Worm (Caenorhabditis elegans): ENCODE measurements around the gene R08C7.5.

R08C7.5 gene

ce11 chrIV:4445711-4446290 lies 15.8 kb downstream of the R08C7.5 start, which contains the start of the genes wapl-1 and htz-1 (continued):
- peak; percentile 70; the same call in 1 of the 2 replicates for TF ChIP-seq Y79H2A.3 (GFP tag; conservative IDR thresholded peaks at IDR 0.05)
- no peak for TF ChIP-seq ztf-3 (GFP tag; optimal IDR thresholded peaks at IDR 0.05)
- peak; percentile 79 for TF ChIP-seq ztf-18 (tag; optimal IDR thresholded peaks at IDR 0.05)
- peak; percentile 54 for TF ChIP-seq somi-1 (GFP tag; optimal IDR thresholded peaks at IDR 0.05)
- peak; percentile 93 for TF ChIP-seq B0019.2 (GFP tag; conservative IDR thresholded peaks at IDR 0.05)
- no peak for TF ChIP-seq ceh-58 (GFP tag; IDR thresholded peaks at IDR 0.05)
- peak; percentile 88 for TF ChIP-seq K11D2.4 (GFP tag; IDR thresholded peaks at IDR 0.05)
- TF ChIP-seq dox-1 (GFP tag; IDR thresholded peaks at IDR 0.05) = peak; percentile 97
- no peak for TF ChIP-seq F57A8.1 (GFP tag; optimal IDR thresholded peaks at IDR 0.05)
- no peak for TF ChIP-seq hlh-12 (tag; optimal IDR thresholded peaks at IDR 0.05)
- TF ChIP-seq hmg-20 (GFP tag; IDR thresholded peaks at IDR 0.05) = peak; percentile 65
- peak; percentile 92 for TF ChIP-seq madf-3 (GFP tag; IDR thresholded peaks at IDR 0.05)
- no peak for TF ChIP-seq aptf-2 (GFP tag; conservative IDR thresholded peaks at IDR 0.05)
- no peak for TF ChIP-seq egl-18 (GFP tag; IDR thresholded peaks at IDR 0.05)
- TF ChIP-seq unc-130 (GFP tag; optimal IDR thresholded peaks at IDR 0.05) = peak; percentile 74
- peak; percentile 76 for TF ChIP-seq tbp1 (GFP tag; optimal IDR thresholded peaks at IDR 0.05)
- TF ChIP-seq die-1 (tag; optimal IDR thresholded peaks at IDR 0.05) = no peak
- no peak for TF ChIP-seq nhr-27 (tag; optimal IDR thresholded peaks at IDR 0.05)
- no peak for TF ChIP-seq bed-1 (GFP tag; IDR thresholded peaks at IDR 0.05)
- no peak for TF ChIP-seq lin-26 (GFP tag; IDR thresholded peaks at IDR 0.05)
- no peak for TF ChIP-seq sea-2 (GFP tag; IDR thresholded peaks at IDR 0.05)
- TF ChIP-seq ceh-27 (GFP tag; optimal IDR thresholded peaks at IDR 0.05) = peak; percentile 94
- peak; percentile 93 for TF ChIP-seq mcd-1 (GFP tag; IDR thresholded peaks at IDR 0.05)
- TF ChIP-seq sdz-38 (tag; optimal IDR thresholded peaks at IDR 0.05) = no peak
- peak; percentile 82; the same call in 1 of the 2 replicates for TF ChIP-seq C17E4.6 (GFP tag; IDR thresholded peaks at IDR 0.05)
- TF ChIP-seq Y53F4B.3 (GFP tag; IDR thresholded peaks at IDR 0.05) = no peak
- peak; percentile 84 for TF ChIP-seq madf-8 (GFP tag; conservative IDR thresholded peaks at IDR 0.05)
- peak; percentile 90 for TF ChIP-seq snpc-3.4 (tag; optimal IDR thresholded peaks at IDR 0.05)
- no peak for TF ChIP-seq ama-1 (optimal IDR thresholded peaks at IDR 0.05)
- TF ChIP-seq ama-1 (GFP tag; optimal IDR thresholded peaks at IDR 0.05) = no peak
- peak; percentile 73 for TF ChIP-seq xnd-1 (tag; optimal IDR thresholded peaks at IDR 0.05)
- TF ChIP-seq F37B4.10 (GFP tag; IDR thresholded peaks at IDR 0.05) = no peak
- no peak for TF ChIP-seq bed-2 (GFP tag; IDR thresholded peaks at IDR 0.05)
- TF ChIP-seq Y56A3A.18 (GFP tag; IDR thresholded peaks at IDR 0.05) = peak; percentile 60; the same call in 1 of the 2 replicates
- TF ChIP-seq egrh-3 (GFP tag; IDR thresholded peaks at IDR 0.05) = peak; percentile 43; the same call in 1 of the 2 replicates
- peak; percentile 64; the same call in 1 of the 2 replicates for TF ChIP-seq zfh-2 (GFP tag; conservative IDR thresholded peaks at IDR 0.05)
- TF ChIP-seq mxl-1 (tag; optimal IDR thresholded peaks at IDR 0.05) = no peak
- no peak for TF ChIP-seq mel-28 (tag; optimal IDR thresholded peaks at IDR 0.05; ENCODE audit: borderline replicate concordance)
- TF ChIP-seq ceh-40 (GFP tag; IDR thresholded peaks at IDR 0.05) = no peak
- no peak for TF ChIP-seq T26A5.8 (tag; optimal IDR thresholded peaks at IDR 0.05)
- no peak for TF ChIP-seq ccch-3 (GFP tag; optimal IDR thresholded peaks at IDR 0.05)
- no peak for TF ChIP-seq hlh-26 (GFP tag; conservative IDR thresholded peaks at IDR 0.05)
- 0 out of 2 replicates have a peak, but pooled peaks have one; percentile 66 for TF ChIP-seq ztf-28 (GFP tag; IDR thresholded peaks at IDR 0.05)
- TF ChIP-seq F55B11.4 (tag; optimal IDR thresholded peaks at IDR 0.05; ENCODE audit: borderline replicate concordance, insufficient read depth) = no peak
- TF ChIP-seq pbrm-1 (GFP tag; IDR thresholded peaks at IDR 0.05) = peak; percentile 94
- peak; percentile 96 for TF ChIP-seq tlf-1 (GFP tag; optimal IDR thresholded peaks at IDR 0.05)
- peak; percentile 81; the same call in 1 of the 2 replicates for TF ChIP-seq F39B2.1 (GFP tag; IDR thresholded peaks at IDR 0.05)
- no peak for TF ChIP-seq ceh-79 (tag; optimal IDR thresholded peaks at IDR 0.05)
- peak; percentile 94 for TF ChIP-seq ekl-4 (GFP tag; IDR thresholded peaks at IDR 0.05)

Data from whole organism, young adult.